Worm (Caenorhabditis elegans): ENCODE data around the gene hcp-3.

DNA sequence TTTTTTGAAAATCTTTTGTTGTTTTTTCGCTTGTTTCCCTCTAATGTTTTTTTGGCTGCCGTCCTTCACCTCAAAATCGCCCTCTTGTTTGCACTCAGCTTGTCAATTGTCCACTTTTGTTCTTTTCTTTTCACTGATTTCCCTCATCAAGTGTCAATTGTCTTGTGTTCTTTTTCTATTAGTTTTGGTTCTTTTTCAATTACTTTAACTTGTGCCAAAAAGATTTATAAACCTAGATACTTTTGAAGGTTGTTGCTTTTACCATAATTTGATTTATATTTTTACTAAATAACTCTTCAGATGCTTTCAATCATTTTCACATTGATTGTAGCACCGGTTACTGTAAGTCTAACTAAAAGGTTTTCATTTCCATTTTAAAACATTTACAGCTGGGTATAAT is 47.8 kb downstream of the hcp-3 start, which contains the start of gene C48B4.13:
- no peak for TF ChIP-seq elt-1 (tag; optimal IDR thresholded peaks at IDR 0.05)
- no peak for TF ChIP-seq egl-27 (tag; optimal IDR thresholded peaks at IDR 0.05)
- TF ChIP-seq unc-62 (GFP tag; optimal IDR thresholded peaks at IDR 0.05): no peak
- no peak for TF ChIP-seq lin-15B (tag; optimal IDR thresholded peaks at IDR 0.05)
- no peak for TF ChIP-seq nhr-23 (tag; optimal IDR thresholded peaks at IDR 0.05)
- no peak for TF ChIP-seq nfya-1 (tag; optimal IDR thresholded peaks at IDR 0.05; ENCODE audit: insufficient read depth)
